Fruit fly (Drosophila melanogaster) whole organism, adult: ENCODE measurements around the gene CG12278.
A peak's percentile ranks its signal among the peaks of the same experiment; 100 is the strongest.

ENCODE experiments used
- CG11617 ChIP-seq: fragments of 200-800 bp; sonication (Bioruptor generic); optimal IDR thresholded peaks from 2 replicates; lab custom pipeline; 2017; ENCODE audit warnings: mild to moderate bottlenecking, missing biosample characterization, missing genetic modification reagents, missing genetic modification characterization
- CG33017 ChIP-seq: fragments of 200-800 bp; sonication (Bioruptor generic); optimal IDR thresholded peaks from 2 replicates; lab custom pipeline; 2018; ENCODE audit warnings: missing biosample characterization, mild to moderate bottlenecking, missing genetic modification characterization, moderate library complexity
- CG5204 ChIP-seq: fragments of 200-800 bp; sonication (Bioruptor generic); optimal IDR thresholded peaks from 2 replicates; lab custom pipeline; 2016; ENCODE audit warnings: missing biosample characterization, missing genetic modification characterization
- CG7045 ChIP-seq: fragments of 200-800 bp; sonication (Bioruptor generic); optimal IDR thresholded peaks from 2 replicates; lab custom pipeline; 2017; ENCODE audit warnings: missing biosample characterization, mild to moderate bottlenecking, missing genetic modification characterization
- CG7101 ChIP-seq: fragments of 200-800 bp; sonication (Bioruptor generic); optimal IDR thresholded peaks from 2 replicates; lab custom pipeline; 2018; ENCODE audit warnings: missing biosample characterization, mild to moderate bottlenecking, missing genetic modification characterization, moderate library complexity
- Clk ChIP-seq: fragments of 200-800 bp; sonication (Bioruptor generic); optimal IDR thresholded peaks from 2 replicates; lab custom pipeline; 2017; ENCODE audit warnings: missing biosample characterization, missing genetic modification characterization
- Crg-1 ChIP-seq: fragments of 200-800 bp; sonication (Bioruptor generic); optimal IDR thresholded peaks from 2 replicates; lab custom pipeline; 2016; ENCODE audit warnings: missing biosample characterization, missing genetic modification characterization
- Mnt ChIP-seq: fragments of 200-800 bp; sonication (Bioruptor generic); optimal IDR thresholded peaks from 2 replicates; lab custom pipeline; 2016; ENCODE audit warnings: missing biosample characterization, mild to moderate bottlenecking, missing genetic modification characterization
- cic ChIP-seq: fragments of 200-800 bp; sonication (Bioruptor generic); optimal IDR thresholded peaks from 2 replicates; lab custom pipeline; 2017; ENCODE audit warnings: missing biosample characterization, mild to moderate bottlenecking, missing genetic modification characterization, moderate library complexity
- cnc ChIP-seq, 2 experiments: fragments of >200 bp; optimal IDR thresholded peaks; 2 replicates each; lab custom pipeline; 2017
- pad ChIP-seq: fragments of 200-800 bp; sonication (Bioruptor generic); optimal IDR thresholded peaks from 3 replicates; lab custom pipeline; 2017; ENCODE audit warnings: missing biosample characterization, missing genetic modification characterization, mild to moderate bottlenecking, moderate library complexity, missing genetic modification reagents
- toe ChIP-seq: fragments of 200-800 bp; sonication (Bioruptor generic); optimal IDR thresholded peaks from 2 replicates; lab custom pipeline; 2016; ENCODE audit warnings: missing biosample characterization, missing genetic modification characterization

- no peak for TF ChIP-seq CG5204 (GFP tag; lab: Kevin White, UChicago)
- no peak for TF ChIP-seq CG7045 (GFP tag; lab: Kevin White, UChicago)
- TF ChIP-seq pad = peak; percentile 88
- peak; percentile 3 for TF ChIP-seq cic (GFP tag; lab: Kevin White, UChicago)
- no peak for TF ChIP-seq Crg-1 (GFP tag; lab: Kevin White, UChicago)
- TF ChIP-seq CG11617 (GFP tag; lab: Kevin White, UChicago) = no peak
- no peak for TF ChIP-seq toe (GFP tag; lab: Kevin White, UChicago)
- no peak for TF ChIP-seq cnc (optimal IDR thresholded peaks at IDR 0.05; lab: Kevin White, UChicago)
- no peak for TF ChIP-seq Clk (GFP tag; lab: Kevin White, UChicago)
- TF ChIP-seq CG7101 (tag; lab: Kevin White, UChicago) = no peak
- no peak for TF ChIP-seq Mnt (GFP tag; lab: Kevin White, UChicago)
- no peak for TF ChIP-seq CG33017 (tag; lab: Kevin White, UChicago)
These were observed 20.4 kb downstream of the CG12278 start, which contains the start of gene Cortactin for dm6 chr3R:21064000-21064924.
